Worm (Caenorhabditis elegans) whole organism, L3 larva: Measurements from ENCODE around the gene K08D10.13.

Source experiments
- R02D3.7 ChIP-seq: fragments of 150-350 bp; optimal IDR thresholded peaks from 2 replicates; lab custom pipeline; 2014; ENCODE audit warnings: missing biosample characterization, missing genetic modification characterization
- ZK546.5 ChIP-seq: sonication (generic microtip); optimal IDR thresholded peaks from 2 replicates; lab custom pipeline; 2017; ENCODE audit warnings: missing biosample characterization, missing genetic modification characterization
- jun-1 ChIP-seq: fragments of 150-350 bp; optimal IDR thresholded peaks from 2 replicates; lab custom pipeline; 2014; ENCODE audit warnings: missing biosample characterization, missing genetic modification reagents, missing genetic modification characterization
- nhr-11 ChIP-seq: fragments of 150-350 bp; optimal IDR thresholded peaks from 2 replicates; lab custom pipeline; 2014; ENCODE audit warnings: missing biosample characterization, missing genetic modification characterization
- unc-62 ChIP-seq: fragments of 150-350 bp; sonication (generic microtip); optimal IDR thresholded peaks from 4 replicates; lab custom pipeline; 2014; ENCODE audit warnings: missing biosample characterization, missing genetic modification reagents, missing genetic modification characterization
- zag-1 ChIP-seq: fragments of 150-350 bp; optimal IDR thresholded peaks from 2 replicates; lab custom pipeline; 2014; ENCODE audit warnings: missing biosample characterization, missing genetic modification characterization

DNA sequence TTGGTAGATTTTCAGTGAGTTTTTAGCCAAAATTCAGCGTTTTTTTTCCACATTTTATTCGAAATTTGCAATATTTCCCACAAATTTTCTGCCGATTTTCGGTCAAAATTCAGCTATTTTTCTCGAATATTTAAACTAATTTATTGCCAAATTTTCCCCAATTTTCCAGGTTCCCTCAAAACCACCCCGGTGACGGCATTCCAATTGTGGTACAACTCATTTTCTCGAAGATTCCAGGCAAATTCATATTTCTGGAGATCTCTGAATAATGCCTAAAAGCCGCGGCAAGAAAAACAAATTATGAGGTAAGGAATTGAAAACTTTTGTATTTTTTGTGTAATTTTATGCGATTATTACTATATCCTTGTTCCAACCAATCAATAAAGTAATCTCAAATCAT is 35.7 kb upstream of the K08D10.13 start, which contains the start of gene osgn-1:
- TF ChIP-seq unc-62 (no peak), ZK546.5 (tag; lab: Kevin White, UChicago) (no peak), zag-1 (tag; lab: Kevin White, UChicago) (no peak), jun-1 (tag; lab: Kevin White, UChicago) (no peak), nhr-11 (no peak), R02D3.7 (tag; lab: Kevin White, UChicago) (no peak)
